Fruit fly (Drosophila melanogaster) whole organism, embryonic: ENCODE results near the gene CG2854.

ENCODE experiments used
- Atf3 ChIP-seq: fragments of 200-800 bp; sonication (Bioruptor generic); optimal IDR thresholded peaks from 3 replicates; lab custom pipeline; 2016; ENCODE audit warnings: missing biosample characterization, missing genetic modification characterization
- Bgb ChIP-seq: fragments of 200-800 bp; sonication (Bioruptor generic); IDR thresholded peaks from 2 replicates; pipeline ENCODE4 v1.3.6; 2022; ENCODE audit warnings: missing biosample characterization, missing genetic modification characterization; ENCODE audit not compliant: partially characterized antibody
- CG10979 ChIP-seq: fragments of 200-800 bp; sonication (Bioruptor generic); optimal IDR thresholded peaks from 2 replicates; lab custom pipeline; 2018; ENCODE audit warnings: missing biosample characterization, mild to moderate bottlenecking, missing genetic modification characterization, moderate library complexity
- CG11696 ChIP-seq: fragments of 200-800 bp; sonication (Bioruptor generic); IDR thresholded peaks from 2 replicates; pipeline ENCODE4 v1.3.6; 2022; ENCODE audit warnings: missing biosample characterization, missing genetic modification characterization
- CG12659 ChIP-seq: fragments of 200-800 bp; sonication (Bioruptor generic); optimal IDR thresholded peaks from 3 replicates; lab custom pipeline; 2017; ENCODE audit warnings: mild to moderate bottlenecking, missing biosample characterization, missing genetic modification reagents, missing genetic modification characterization
- CG13775 ChIP-seq: fragments of 200-800 bp; sonication (Bioruptor generic); optimal IDR thresholded peaks from 3 replicates; lab custom pipeline; 2017; ENCODE audit warnings: missing biosample characterization, mild to moderate bottlenecking, missing genetic modification characterization
- CG2120 ChIP-seq: fragments of 200-800 bp; sonication (Bioruptor generic); optimal IDR thresholded peaks from 3 replicates; lab custom pipeline; 2016; ENCODE audit warnings: missing biosample characterization, missing genetic modification characterization
- CG2129 ChIP-seq: fragments of 200-800 bp; sonication (Bioruptor generic); IDR thresholded peaks from 2 replicates; pipeline ENCODE4 v1.3.6; 2022; ENCODE audit warnings: missing biosample characterization, missing genetic modification characterization; ENCODE audit not compliant: partially characterized antibody
- CG2875 ChIP-seq: fragments of 200-800 bp; sonication (Bioruptor generic); optimal IDR thresholded peaks from 2 replicates; lab custom pipeline; 2017; ENCODE audit warnings: missing biosample characterization, mild to moderate bottlenecking, missing genetic modification characterization, missing genetic modification reagents
- CG33213 ChIP-seq: fragments of 200-800 bp; sonication (Bioruptor generic); optimal IDR thresholded peaks from 3 replicates; lab custom pipeline; 2016; ENCODE audit warnings: missing biosample characterization, missing genetic modification characterization
- CG34224 ChIP-seq: fragments of 200-800 bp; sonication (Bioruptor generic); IDR thresholded peaks from 3 replicates; pipeline ENCODE4 v1.3.6; 2022; ENCODE audit warnings: missing biosample characterization, missing genetic modification characterization; ENCODE audit not compliant: partially characterized antibody
- CG3726 ChIP-seq: fragments of 200-800 bp; sonication (Bioruptor generic); IDR thresholded peaks from 3 replicates; pipeline ENCODE4, ENCODE4 v1.3.6; 2022; ENCODE audit warnings: missing biosample characterization, missing genetic modification characterization
- CG42726 ChIP-seq: fragments of 200-800 bp; sonication (Bioruptor generic); IDR thresholded peaks from 2 replicates; pipeline ENCODE4 v1.3.6; 2022; ENCODE audit warnings: missing biosample characterization, missing genetic modification characterization; ENCODE audit not compliant: partially characterized antibody
- CG6654 ChIP-seq: fragments of 200-800 bp; sonication (Bioruptor generic); optimal IDR thresholded peaks from 2 replicates; lab custom pipeline; 2017; ENCODE audit warnings: missing biosample characterization, mild to moderate bottlenecking, missing genetic modification characterization
- CG7839 ChIP-seq: fragments of 200-800 bp; sonication (Bioruptor generic); optimal IDR thresholded peaks from 3 replicates; lab custom pipeline; 2018; ENCODE audit warnings: missing biosample characterization, mild to moderate bottlenecking, missing genetic modification characterization, moderate library complexity
- CG8089 ChIP-seq: fragments of 200-800 bp; sonication (Bioruptor generic); optimal IDR thresholded peaks from 3 replicates; lab custom pipeline; 2016; ENCODE audit warnings: missing biosample characterization, missing genetic modification characterization
- CG8281 ChIP-seq: fragments of 200-800 bp; sonication (Bioruptor generic); optimal IDR thresholded peaks from 2 replicates; lab custom pipeline; 2018; ENCODE audit warnings: missing biosample characterization, mild to moderate bottlenecking, missing genetic modification characterization, moderate library complexity
- CG8478 ChIP-seq: fragments of >200 bp; optimal IDR thresholded peaks from 2 replicates; lab custom pipeline; 2018
- CG9932 ChIP-seq: fragments of 200-800 bp; sonication (Bioruptor generic); IDR thresholded peaks from 2 replicates; pipeline ENCODE4 v1.3.6; 2022; ENCODE audit warnings: missing biosample characterization, missing genetic modification characterization
- CHES-1-like ChIP-seq: fragments of 200-800 bp; sonication (Bioruptor generic); optimal IDR thresholded peaks from 2 replicates; lab custom pipeline; 2016; ENCODE audit warnings: missing biosample characterization, missing genetic modification characterization
- Dek ChIP-seq: fragments of 200-800 bp; sonication (Bioruptor generic); optimal IDR thresholded peaks from 3 replicates; lab custom pipeline; 2019; ENCODE audit warnings: missing biosample characterization, mild to moderate bottlenecking, missing genetic modification characterization, moderate library complexity
- Dip3 ChIP-seq: fragments of 200-800 bp; sonication (Bioruptor generic); optimal IDR thresholded peaks from 3 replicates; lab custom pipeline; 2016; ENCODE audit warnings: missing biosample characterization, missing genetic modification characterization
- Dll ChIP-seq: fragments of 200-800 bp; sonication (Bioruptor generic); IDR thresholded peaks from 4 replicates; pipeline ENCODE4 v1.3.6; 2022; ENCODE audit warnings: missing biosample characterization, missing genetic modification characterization; ENCODE audit not compliant: partially characterized antibody
- Doc3 ChIP-seq: fragments of 200-800 bp; sonication (Bioruptor generic); IDR thresholded peaks from 3 replicates; pipeline ENCODE4 v1.3.6; 2022; ENCODE audit warnings: missing biosample characterization, missing genetic modification characterization; ENCODE audit not compliant: partially characterized antibody
- Dref ChIP-seq: fragments of 200-800 bp; sonication (Bioruptor generic); IDR thresholded peaks from 2 replicates; pipeline ENCODE4 v1.3.6; 2022; ENCODE audit warnings: missing biosample characterization, missing genetic modification characterization
- ERR ChIP-seq: fragments of 200-800 bp; sonication (Bioruptor generic); optimal IDR thresholded peaks from 2 replicates; lab custom pipeline; 2016; ENCODE audit warnings: missing biosample characterization, missing genetic modification characterization
- GATAe ChIP-seq: fragments of 200-800 bp; sonication (Bioruptor generic); conservative IDR thresholded peaks from 2 replicates; pipeline ENCODE4 v1.3.6; 2022; ENCODE audit warnings: missing biosample characterization, missing genetic modification characterization
- H15 ChIP-seq: fragments of 200-800 bp; sonication (Bioruptor generic); IDR thresholded peaks from 3 replicates; pipeline ENCODE4 v1.3.6; 2022; ENCODE audit warnings: missing biosample characterization, missing genetic modification characterization
- HmgZ ChIP-seq: fragments of 200-800 bp; sonication (Bioruptor generic); optimal IDR thresholded peaks from 2 replicates; lab custom pipeline; 2018; ENCODE audit warnings: missing biosample characterization, mild to moderate bottlenecking, missing genetic modification characterization
- NfI ChIP-seq: fragments of 200-800 bp; sonication (Bioruptor generic); optimal IDR thresholded peaks from 3 replicates; lab custom pipeline; 2018; ENCODE audit warnings: missing biosample characterization, mild to moderate bottlenecking, missing genetic modification characterization, moderate library complexity
- Oli ChIP-seq: fragments of 200-800 bp; sonication (Bioruptor generic); optimal IDR thresholded peaks from 2 replicates; lab custom pipeline; 2018; ENCODE audit warnings: missing biosample characterization, mild to moderate bottlenecking, missing genetic modification characterization, moderate library complexity
- amos ChIP-seq: fragments of 200-800 bp; sonication (Bioruptor generic); IDR thresholded peaks from 2 replicates; pipeline ENCODE4 v1.3.6; 2022; ENCODE audit warnings: missing biosample characterization, missing genetic modification characterization; ENCODE audit not compliant: partially characterized antibody
- aop ChIP-seq: fragments of 200-800 bp; sonication (Bioruptor generic); IDR thresholded peaks from 2 replicates; pipeline ENCODE4 v1.3.6; 2022; ENCODE audit warnings: missing biosample characterization, missing genetic modification characterization
- ash1 ChIP-seq: fragments of 200-800 bp; sonication (Bioruptor generic); optimal IDR thresholded peaks from 2 replicates; lab custom pipeline; 2018; ENCODE audit warnings: missing biosample characterization, mild to moderate bottlenecking, missing genetic modification characterization
- chn ChIP-seq: fragments of 200-800 bp; sonication (Bioruptor generic); optimal IDR thresholded peaks from 2 replicates; lab custom pipeline; 2016; ENCODE audit warnings: missing biosample characterization, missing genetic modification characterization
- crp ChIP-seq, 2 experiments: fragments of 200-800 bp; sonication (Bioruptor generic); optimal IDR thresholded peaks; 2 replicates in 1 of 2; 3 replicates in 1 of 2; lab custom pipeline; 2017; ENCODE audit warnings: missing biosample characterization in 2 of 2, missing genetic modification characterization in 2 of 2, mild to moderate bottlenecking in 1 of 2, moderate library complexity in 1 of 2
- dysf ChIP-seq: fragments of 200-800 bp; sonication (Bioruptor generic); IDR thresholded peaks from 3 replicates; pipeline ENCODE4 v1.3.6; 2022; ENCODE audit warnings: missing biosample characterization, missing genetic modification characterization
- fd102C ChIP-seq: fragments of 200-800 bp; sonication (Bioruptor generic); optimal IDR thresholded peaks from 2 replicates; lab custom pipeline; 2018; ENCODE audit warnings: missing biosample characterization, mild to moderate bottlenecking, missing genetic modification characterization, moderate library complexity
- jumu ChIP-seq: fragments of 200-800 bp; sonication (Bioruptor generic); optimal IDR thresholded peaks from 3 replicates; lab custom pipeline; 2016; ENCODE audit warnings: missing biosample characterization, missing genetic modification characterization
- kay ChIP-seq: fragments of 200-800 bp; sonication (Bioruptor generic); optimal IDR thresholded peaks from 2 replicates; lab custom pipeline; 2016; ENCODE audit warnings: missing biosample characterization, missing genetic modification characterization
- lbe ChIP-seq: fragments of 200-800 bp; sonication (Bioruptor generic); optimal IDR thresholded peaks from 2 replicates; lab custom pipeline; 2016; ENCODE audit warnings: missing biosample characterization, mild to moderate bottlenecking, missing genetic modification characterization
- lola ChIP-seq, 3 experiments: fragments of >200 bp in 2 of 3; fragments of 200-800 bp in 1 of 3; sonication (Bioruptor generic) in 1 of 3; optimal IDR thresholded peaks; 2 replicates each; lab custom pipeline; 2017 to 2019; ENCODE audit warnings: missing biosample characterization in 3 of 3, missing genetic modification characterization in 3 of 3, mild to moderate bottlenecking in 1 of 3, moderate library complexity in 1 of 3
- maf-S ChIP-seq: fragments of 200-800 bp; sonication (Bioruptor generic); optimal IDR thresholded peaks from 2 replicates; lab custom pipeline; 2016; ENCODE audit warnings: missing biosample characterization, missing genetic modification characterization
- otp ChIP-seq: fragments of 200-800 bp; sonication (Bioruptor generic); IDR thresholded peaks from 3 replicates; pipeline ENCODE4, ENCODE4 v1.3.6; 2022; ENCODE audit warnings: missing biosample characterization, missing genetic modification characterization
- ranshi ChIP-seq: fragments of 200-800 bp; sonication (Bioruptor generic); IDR thresholded peaks from 2 replicates; pipeline ENCODE4 v1.3.6; 2022; ENCODE audit warnings: missing biosample characterization, missing genetic modification characterization
- slbo ChIP-seq: fragments of 200-800 bp; sonication (Bioruptor generic); IDR thresholded peaks from 2 replicates; pipeline ENCODE4 v1.3.6; 2022; ENCODE audit warnings: missing biosample characterization, missing genetic modification characterization
- slp2 ChIP-seq: fragments of 200-800 bp; sonication (Bioruptor generic); optimal IDR thresholded peaks from 2 replicates; lab custom pipeline; 2016; ENCODE audit warnings: missing biosample characterization, missing genetic modification characterization
- tgo ChIP-seq: fragments of 200-800 bp; sonication (Bioruptor generic); IDR thresholded peaks from 3 replicates; pipeline ENCODE4 v1.3.6; 2022; ENCODE audit warnings: missing biosample characterization, missing genetic modification characterization
- twi ChIP-seq: fragments of 200-800 bp; optimal IDR thresholded peaks from 2 replicates; lab custom pipeline; 2019; ENCODE audit warnings: missing biosample characterization, mild to moderate bottlenecking, missing genetic modification characterization, moderate library complexity

CG2854 gene

DNA sequence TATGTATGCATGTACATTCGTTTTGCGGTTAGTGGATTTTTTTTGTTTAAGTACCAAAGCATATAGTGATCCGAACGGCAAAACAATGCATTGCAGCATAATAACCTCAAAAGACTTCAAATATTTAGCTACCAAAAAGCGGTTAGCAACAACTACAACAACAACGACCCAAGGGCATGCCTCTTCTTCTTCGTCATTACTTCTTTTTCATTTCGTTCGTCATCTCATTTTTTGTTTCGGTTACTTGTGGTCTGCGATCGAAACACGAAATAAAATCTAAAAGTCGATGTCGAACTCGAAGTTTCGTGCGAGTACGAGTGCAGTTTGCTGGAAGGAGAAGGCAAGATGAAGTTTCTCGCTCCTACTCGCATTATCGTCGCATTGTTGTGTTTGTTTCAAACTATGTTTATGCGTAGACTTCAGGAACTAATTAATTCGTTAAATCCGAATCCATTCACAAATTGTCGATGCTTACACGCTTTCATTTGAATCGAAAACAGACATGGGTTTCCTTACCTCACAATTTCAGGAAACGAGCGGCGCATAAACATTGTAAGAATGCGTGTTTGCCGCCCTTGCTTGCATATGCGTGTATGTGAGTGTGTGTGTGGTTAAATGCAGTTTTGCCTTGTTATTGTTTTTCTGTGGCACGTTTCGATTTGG, 28.1 kb upstream of the CG2854 start (continued):
- TF ChIP-seq GATAe: no peak
- TF ChIP-seq dysf: peak; percentile 66; the same call in 2 of the 3 replicates
- TF ChIP-seq CG13775 (GFP tag; lab: Kevin White, UChicago): peak; percentile 70
- 0 out of 2 replicates have a peak, but pooled peaks have one; percentile 50 for TF ChIP-seq aop (GFP tag; lab: Robert Waterston, UW)
- TF ChIP-seq Dek (tag; lab: Kevin White, UChicago): peak; percentile 43
- TF ChIP-seq H15: peak; percentile 73; the same call in 2 of the 3 replicates
- no peak for TF ChIP-seq Doc3 (GFP tag; lab: Robert Waterston, UW)
- TF ChIP-seq CG34224 (GFP tag; lab: Robert Waterston, UW): no peak
- TF ChIP-seq CG11696 (GFP tag; lab: Robert Waterston, UW): peak; percentile 26; the same call in 1 of the 2 replicates
- TF ChIP-seq lola (GFP tag; optimal IDR thresholded peaks at IDR 0.05; lab: Kevin White, UChicago): peak in 1 of 3 experiments; percentile 87
- peak; percentile 74 for TF ChIP-seq NfI
- TF ChIP-seq otp (GFP tag; lab: Robert Waterston, UW): peak; percentile 93
- TF ChIP-seq CG8281 (tag; lab: Kevin White, UChicago): peak; percentile 3
- no peak for TF ChIP-seq CG9932 (GFP tag; lab: Robert Waterston, UW)
- peak; percentile 32 for TF ChIP-seq kay (GFP tag; lab: Kevin White, UChicago)
- TF ChIP-seq Atf3 (GFP tag; lab: Kevin White, UChicago): peak; percentile 81
- TF ChIP-seq twi: peak; percentile 78
- TF ChIP-seq CG33213 (GFP tag; lab: Kevin White, UChicago): peak; percentile 74
- peak; percentile 77 for TF ChIP-seq CG2875
- peak; percentile 59 for TF ChIP-seq slp2 (GFP tag; lab: Kevin White, UChicago)
- peak in 1 of 2 experiments; percentile 26 for TF ChIP-seq crp (GFP tag; optimal IDR thresholded peaks at IDR 0.05; lab: Kevin White, UChicago)
- TF ChIP-seq Dll (GFP tag; lab: Robert Waterston, UW): no peak
- TF ChIP-seq CG8478 (lab: Kevin White, UChicago): no peak
- no peak for TF ChIP-seq CG2120 (GFP tag; lab: Kevin White, UChicago)
- peak; percentile 70 for TF ChIP-seq maf-S (GFP tag; lab: Kevin White, UChicago)
- peak; percentile 16 for TF ChIP-seq CG6654 (GFP tag; lab: Kevin White, UChicago)
- no peak for TF ChIP-seq Bgb (GFP tag; lab: Robert Waterston, UW)
- TF ChIP-seq chn: peak; percentile 80
- TF ChIP-seq ash1 (GFP tag; lab: Kevin White, UChicago): no peak
- peak; percentile 75 for TF ChIP-seq Oli
- TF ChIP-seq CG10979 (tag; lab: Kevin White, UChicago): peak; percentile 90
- TF ChIP-seq fd102C (GFP tag; lab: Kevin White, UChicago): peak; percentile 90
- TF ChIP-seq slbo (GFP tag; lab: Robert Waterston, UW): peak; percentile 47; the same call in 1 of the 2 replicates
- peak; percentile 43 for TF ChIP-seq CHES-1-like (GFP tag; lab: Kevin White, UChicago)
- peak; percentile 67 for TF ChIP-seq tgo (GFP tag; lab: Robert Waterston, UW)
- peak; percentile 66 for TF ChIP-seq CG12659
- no peak for TF ChIP-seq CG2129 (GFP tag; lab: Robert Waterston, UW)
- TF ChIP-seq HmgZ (tag; lab: Kevin White, UChicago): peak; percentile 29
- peak; percentile 72 for TF ChIP-seq jumu (GFP tag; lab: Kevin White, UChicago)
- no peak for TF ChIP-seq amos (GFP tag; lab: Robert Waterston, UW)
- TF ChIP-seq Dip3 (GFP tag; lab: Kevin White, UChicago): peak; percentile 10
- TF ChIP-seq CG8089 (GFP tag; lab: Kevin White, UChicago): peak; percentile 82
- TF ChIP-seq CG3726 (GFP tag; lab: Robert Waterston, UW): 0 out of 3 replicates have a peak, but pooled peaks have one; percentile 56
- TF ChIP-seq ranshi: peak; percentile 71
- peak; percentile 45 for TF ChIP-seq ERR (GFP tag; lab: Kevin White, UChicago)
- no peak for TF ChIP-seq CG42726 (GFP tag; lab: Robert Waterston, UW)
- peak; percentile 91 for TF ChIP-seq lbe (GFP tag; lab: Kevin White, UChicago)
- peak; percentile 80 for TF ChIP-seq CG7839 (tag; lab: Kevin White, UChicago)
- TF ChIP-seq Dref: no peak
